Worm (Caenorhabditis elegans): Measurements from ENCODE around the gene atgp-1.
"Not testable (repeated sequence)": the region's sequence is repeated elsewhere in the genome, so short reads cannot be mapped to it uniquely, and the experiment has no call there.

The atgp-1 gene

ce11 chrIV:17292350-17292749 is 23.2 kb downstream of the atgp-1 start:
- TF ChIP-seq cog-1 (tag; optimal IDR thresholded peaks at IDR 0.05) = no peak

- TF ChIP-seq flt-1 (GFP tag; IDR thresholded peaks at IDR 0.05) (no peak), ztf-23 (GFP tag; IDR thresholded peaks at IDR 0.05) (no peak), med-1 (GFP tag; optimal IDR thresholded peaks at IDR 0.05; ENCODE audit: insufficient read depth) (no peak), tab-1 (GFP tag; IDR thresholded peaks at IDR 0.05) (no peak), cog-1 (tag; optimal IDR thresholded peaks at IDR 0.05) (no peak), ztf-29 (GFP tag; IDR thresholded peaks at IDR 0.05) (no peak), klf-2 (GFP tag; conservative IDR thresholded peaks at IDR 0.05) (no peak)
These were observed 23.9 kb downstream of the atgp-1 start for ce11 chrIV:17293068-17293467.

ce11 chrIV:17293679-17294078 is 24.5 kb downstream of the atgp-1 start:
- TF ChIP-seq flt-1 (GFP tag; IDR thresholded peaks at IDR 0.05) (no peak), T22C8.4 (GFP tag; IDR thresholded peaks at IDR 0.05) (no peak), med-1 (GFP tag; optimal IDR thresholded peaks at IDR 0.05; ENCODE audit: insufficient read depth) (no peak), ref-1 (GFP tag; conservative IDR thresholded peaks at IDR 0.05) (no peak), cog-1 (tag; optimal IDR thresholded peaks at IDR 0.05) (no peak), klf-2 (GFP tag; conservative IDR thresholded peaks at IDR 0.05) (no peak), ztf-23 (GFP tag; IDR thresholded peaks at IDR 0.05) (no peak), ztf-29 (GFP tag; IDR thresholded peaks at IDR 0.05) (no peak), tab-1 (GFP tag; IDR thresholded peaks at IDR 0.05) (no peak)

ce11 chrIV:17294489-17294888 is 25.3 kb downstream of the atgp-1 start, which contains the start of gene T28F3.5:
TSS of gene T28F3.5 (plus strand) at chrIV:17294789.
- TF ChIP-seq flt-1 (GFP tag; IDR thresholded peaks at IDR 0.05) (no peak), med-1 (GFP tag; optimal IDR thresholded peaks at IDR 0.05; ENCODE audit: insufficient read depth) (no peak), ztf-29 (GFP tag; IDR thresholded peaks at IDR 0.05) (no peak), tab-1 (GFP tag; IDR thresholded peaks at IDR 0.05) (no peak), cog-1 (tag; optimal IDR thresholded peaks at IDR 0.05) (no peak), ref-1 (GFP tag; conservative IDR thresholded peaks at IDR 0.05) (no peak), klf-2 (GFP tag; conservative IDR thresholded peaks at IDR 0.05) (no peak), T22C8.4 (GFP tag; IDR thresholded peaks at IDR 0.05) (no peak), ztf-23 (GFP tag; IDR thresholded peaks at IDR 0.05) (no peak)

DNA sequence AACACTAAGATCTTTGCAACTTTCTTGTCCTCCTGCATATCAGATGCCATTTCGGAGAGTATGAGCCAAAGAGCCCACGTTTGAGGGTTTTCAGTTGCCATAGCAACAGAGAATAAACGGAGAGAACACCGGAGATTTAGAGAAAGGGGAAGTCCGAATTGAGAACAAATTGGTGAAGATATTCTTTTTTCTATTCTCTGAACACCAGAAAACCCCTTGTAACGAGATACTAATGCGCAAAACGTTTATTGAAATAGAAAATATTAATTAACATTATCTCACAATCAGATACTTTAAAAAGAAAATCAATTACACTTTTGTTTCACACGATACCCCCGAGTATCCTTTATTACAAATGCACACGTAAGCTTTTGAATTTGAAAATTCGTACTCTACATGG is 32.8 kb downstream of the atgp-1 start, which contains the start of gene ifta-2:
Gene ifta-2 (minus strand): TSS at position 101 of the 400 bp plus-strand sequence.
- no peak for TF ChIP-seq ztf-23 (GFP tag; IDR thresholded peaks at IDR 0.05)
- TF ChIP-seq T22C8.4 (GFP tag; IDR thresholded peaks at IDR 0.05) = no peak
- no peak for TF ChIP-seq cog-1 (tag; optimal IDR thresholded peaks at IDR 0.05)
- no peak for TF ChIP-seq ztf-29 (GFP tag; IDR thresholded peaks at IDR 0.05)
- TF ChIP-seq tab-1 (GFP tag; IDR thresholded peaks at IDR 0.05) = no peak

- not testable (repeated sequence) for TF ChIP-seq flt-1 (GFP tag; IDR thresholded peaks at IDR 0.05); med-1 (GFP tag; optimal IDR thresholded peaks at IDR 0.05; ENCODE audit: insufficient read depth); ref-1 (GFP tag; conservative IDR thresholded peaks at IDR 0.05)
These were observed 38.1 kb downstream of the atgp-1 start, which contains the start of gene T28F3.8 for ce11 chrIV:17307223-17307622. TSS of gene T28F3.8 (minus strand) at chrIV:17307323.

DNA sequence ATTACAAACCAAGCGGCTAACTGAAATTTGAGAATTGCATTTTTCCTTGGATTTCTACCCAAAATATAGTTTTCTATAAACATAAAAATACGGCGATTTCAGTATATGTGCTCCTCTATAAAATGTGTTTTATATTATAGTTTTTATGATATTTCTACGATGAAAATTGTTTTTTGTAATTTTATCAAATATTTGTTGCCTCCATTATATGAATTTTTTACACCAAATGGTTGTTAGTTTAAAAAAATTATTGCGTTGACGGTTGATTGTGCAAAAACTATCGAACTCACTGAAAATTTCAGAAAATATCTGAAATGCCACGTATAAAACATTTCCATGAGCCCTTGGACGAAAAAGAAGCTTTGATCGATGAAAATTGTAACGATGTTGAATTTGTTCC is 39.1 kb downstream of the atgp-1 start, which contains the start of gene T28F3.9:
Gene T28F3.9 (plus strand): TSS at position 301 of the 400 bp plus-strand sequence.
- no peak for TF ChIP-seq flt-1 (GFP tag; IDR thresholded peaks at IDR 0.05)
- no peak for TF ChIP-seq med-1 (GFP tag; optimal IDR thresholded peaks at IDR 0.05; ENCODE audit: insufficient read depth)

DNA sequence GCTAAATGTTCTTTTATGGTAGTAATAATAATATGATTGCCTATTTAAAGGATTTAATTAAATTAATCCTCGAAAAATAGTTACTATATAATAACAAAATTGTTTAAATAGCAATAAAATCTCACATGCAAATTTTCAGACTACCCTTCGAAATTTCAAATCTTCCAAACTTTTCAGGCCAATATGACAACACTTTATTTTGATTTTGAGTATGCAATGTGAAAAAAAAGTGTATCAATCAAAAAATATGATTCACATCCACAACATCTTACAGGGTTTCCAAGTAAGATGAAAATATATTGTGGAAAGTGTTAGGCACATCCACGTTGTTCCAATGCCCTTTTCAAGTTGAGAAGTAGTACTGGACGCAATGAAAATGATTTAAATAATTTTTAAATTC is 42.7 kb downstream of the atgp-1 start, which contains the start of gene snf-9:
Gene snf-9 (plus strand): TSS at position 301 of the 400 bp plus-strand sequence.
- TF ChIP-seq ztf-29 (GFP tag; IDR thresholded peaks at IDR 0.05) = no peak
- no peak for TF ChIP-seq tab-1 (GFP tag; IDR thresholded peaks at IDR 0.05)
- no peak for TF ChIP-seq ztf-23 (GFP tag; IDR thresholded peaks at IDR 0.05)
- no peak for TF ChIP-seq med-1 (GFP tag; optimal IDR thresholded peaks at IDR 0.05; ENCODE audit: insufficient read depth)

DNA sequence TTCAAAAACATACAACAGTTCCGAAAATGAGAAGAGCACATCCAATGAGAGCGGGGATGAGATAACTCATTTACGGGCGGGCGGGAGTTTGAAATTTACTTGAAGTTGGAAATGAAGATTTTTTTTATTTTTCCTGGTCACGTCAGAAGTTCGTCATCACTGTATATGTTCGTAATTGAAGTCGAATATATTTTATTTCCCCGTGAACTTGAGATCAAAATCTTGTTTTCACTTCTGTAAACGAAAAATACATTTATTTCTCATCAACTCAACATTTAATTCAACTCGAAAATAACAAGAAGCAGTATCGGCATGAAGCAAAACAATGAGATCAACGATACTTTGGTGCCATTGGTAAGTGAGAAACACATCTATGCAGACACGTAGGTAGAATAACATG is 47.3 kb downstream of the atgp-1 start, which contains the start of gene C49C3.20:
Gene C49C3.20 (minus strand): TSS at position 101 of the 400 bp plus-strand sequence.
- TF ChIP-seq ref-1 (GFP tag; conservative IDR thresholded peaks at IDR 0.05) = no peak
- TF ChIP-seq ztf-29 (GFP tag; IDR thresholded peaks at IDR 0.05) = no peak
- no peak for TF ChIP-seq cog-1 (tag; optimal IDR thresholded peaks at IDR 0.05)
- no peak for TF ChIP-seq med-1 (GFP tag; optimal IDR thresholded peaks at IDR 0.05; ENCODE audit: insufficient read depth)
- no peak for TF ChIP-seq T22C8.4 (GFP tag; IDR thresholded peaks at IDR 0.05)
- TF ChIP-seq klf-2 (GFP tag; conservative IDR thresholded peaks at IDR 0.05) = no peak
- no peak for TF ChIP-seq tab-1 (GFP tag; IDR thresholded peaks at IDR 0.05)
- TF ChIP-seq ztf-23 (GFP tag; IDR thresholded peaks at IDR 0.05) = no peak
- no peak for TF ChIP-seq flt-1 (GFP tag; IDR thresholded peaks at IDR 0.05)

- TF ChIP-seq ztf-23 (GFP tag; IDR thresholded peaks at IDR 0.05) = no peak
- no peak for TF ChIP-seq ztf-29 (GFP tag; IDR thresholded peaks at IDR 0.05)
- no peak for TF ChIP-seq klf-2 (GFP tag; conservative IDR thresholded peaks at IDR 0.05)
- TF ChIP-seq ref-1 (GFP tag; conservative IDR thresholded peaks at IDR 0.05) = no peak
- TF ChIP-seq cog-1 (tag; optimal IDR thresholded peaks at IDR 0.05) = no peak
- no peak for TF ChIP-seq tab-1 (GFP tag; IDR thresholded peaks at IDR 0.05)
- TF ChIP-seq med-1 (GFP tag; optimal IDR thresholded peaks at IDR 0.05; ENCODE audit: insufficient read depth) = no peak
- no peak for TF ChIP-seq T22C8.4 (GFP tag; IDR thresholded peaks at IDR 0.05)
- no peak for TF ChIP-seq flt-1 (GFP tag; IDR thresholded peaks at IDR 0.05)
These were observed 51.3 kb downstream of the atgp-1 start, which contains the start of gene C49C3.4 for ce11 chrIV:17320445-17320844. TSS of gene C49C3.4 (plus strand) at chrIV:17320795.

All from whole organism, midembryonic.